Worm (Caenorhabditis elegans) whole organism, mixed stage, embryonic: ENCODE measurements around the gene rpl-11.1.
"Not testable (repeated sequence)": the region's sequence is repeated elsewhere in the genome, so short reads cannot be mapped to it uniquely, and the experiment has no call there.

Experiments
- blmp-1 ChIP-seq: fragments of 150-350 bp; optimal IDR thresholded peaks from 2 replicates; lab custom pipeline; 2014; ENCODE audit warnings: missing biosample characterization, missing genetic modification characterization
- ceh-39 ChIP-seq: fragments of 150-350 bp; optimal IDR thresholded peaks from 2 replicates; lab custom pipeline; 2014; ENCODE audit warnings: missing biosample characterization, missing genetic modification characterization
- cnd-1 ChIP-seq: fragments of 200-800 bp; sonication (Bioruptor generic); optimal IDR thresholded peaks from 2 replicates; lab custom pipeline; 2018; ENCODE audit warnings: mild to moderate bottlenecking, missing genetic modification characterization, missing compliant biosample characterization
- drap-1 ChIP-seq: fragments of 200-800 bp; sonication (Bioruptor generic); optimal IDR thresholded peaks from 3 replicates; lab custom pipeline; 2018; ENCODE audit warnings: mild to moderate bottlenecking, missing genetic modification characterization, missing compliant biosample characterization
- elt-1 ChIP-seq: sonication (generic microtip); optimal IDR thresholded peaks from 2 replicates; lab custom pipeline; 2017; ENCODE audit warnings: missing genetic modification characterization, mild to moderate bottlenecking, missing compliant biosample characterization, antibody characterized with exemption, moderate library complexity, borderline replicate concordance; ENCODE audit not compliant: insufficient read depth
- elt-3 ChIP-seq: fragments of 150-350 bp; optimal IDR thresholded peaks from 2 replicates; lab custom pipeline; 2014; ENCODE audit warnings: missing biosample characterization, missing genetic modification characterization
- hlh-1 ChIP-seq: fragments of 150-350 bp; optimal IDR thresholded peaks from 2 replicates; lab custom pipeline; 2014; ENCODE audit warnings: missing biosample characterization, missing genetic modification reagents, missing genetic modification characterization
- lsy-2 ChIP-seq: fragments of 150-350 bp; optimal IDR thresholded peaks from 2 replicates; lab custom pipeline; 2014; ENCODE audit warnings: missing biosample characterization, missing genetic modification characterization
- mab-5 ChIP-seq: fragments of 150-350 bp; optimal IDR thresholded peaks from 2 replicates; lab custom pipeline; 2014; ENCODE audit warnings: missing biosample characterization, missing genetic modification characterization
- mep-1 ChIP-seq: fragments of 150-350 bp; optimal IDR thresholded peaks from 2 replicates; lab custom pipeline; 2017; ENCODE audit warnings: missing biosample characterization, missing genetic modification reagents, missing genetic modification characterization, inconsistent platforms
- mls-2 ChIP-seq: sonication (generic microtip); optimal IDR thresholded peaks from 2 replicates; lab custom pipeline; 2016; ENCODE audit warnings: mild to moderate bottlenecking, missing genetic modification characterization, moderate library complexity, missing compliant biosample characterization
- nhr-12 ChIP-seq: fragments of 150-350 bp; optimal IDR thresholded peaks from 2 replicates; lab custom pipeline; 2014; ENCODE audit warnings: missing biosample characterization, missing genetic modification characterization
- nhr-2 ChIP-seq: fragments of 150-350 bp; optimal IDR thresholded peaks from 2 replicates; lab custom pipeline; 2014; ENCODE audit warnings: missing biosample characterization, missing genetic modification characterization
- nhr-76 ChIP-seq: sonication (generic microtip); optimal IDR thresholded peaks from 2 replicates; lab custom pipeline; 2017; ENCODE audit warnings: missing biosample characterization, missing genetic modification characterization
- pha-4 ChIP-seq: fragments of 150-350 bp; optimal IDR thresholded peaks from 2 replicates; lab custom pipeline; 2018; ENCODE audit warnings: missing biosample characterization, missing genetic modification reagents, missing genetic modification characterization
- snpc-4 ChIP-seq: fragments of 150-350 bp; optimal IDR thresholded peaks from 2 replicates; lab custom pipeline; 2014; ENCODE audit warnings: missing biosample characterization, missing genetic modification characterization
- sptf-1 ChIP-seq: sonication (generic microtip); optimal IDR thresholded peaks from 2 replicates; lab custom pipeline; 2017; ENCODE audit warnings: mild to moderate bottlenecking, missing genetic modification characterization, moderate library complexity, missing compliant biosample characterization
- tbx-8 ChIP-seq: fragments of 200-800 bp; sonication (Bioruptor generic); optimal IDR thresholded peaks from 2 replicates; lab custom pipeline; 2018; ENCODE audit warnings: mild to moderate bottlenecking, missing genetic modification characterization, moderate library complexity, missing compliant biosample characterization
- unc-120 ChIP-seq: sonication (generic microtip); optimal IDR thresholded peaks from 2 replicates; lab custom pipeline; 2017; ENCODE audit warnings: missing genetic modification characterization, missing compliant biosample characterization; ENCODE audit not compliant: poor library complexity, severe bottlenecking
- unc-39 ChIP-seq: fragments of 150-350 bp; optimal IDR thresholded peaks from 2 replicates; lab custom pipeline; 2014; ENCODE audit warnings: missing biosample characterization, missing genetic modification characterization
- unc-62 ChIP-seq: fragments of 150-350 bp; optimal IDR thresholded peaks from 2 replicates; lab custom pipeline; 2014; ENCODE audit warnings: missing biosample characterization, missing genetic modification reagents, missing genetic modification characterization
- zip-8 ChIP-seq: fragments of 150-350 bp; optimal IDR thresholded peaks from 2 replicates; lab custom pipeline; 2014; ENCODE audit warnings: missing biosample characterization, missing genetic modification characterization
- ztf-11 ChIP-seq: fragments of 150-350 bp; optimal IDR thresholded peaks from 2 replicates; lab custom pipeline; 2014; ENCODE audit warnings: missing biosample characterization, missing genetic modification characterization

rpl-11.1 gene

ce11 chrV:3579795-3580194 is 6.1 kb downstream of the rpl-11.1 start:
- peak; percentile 67 for TF ChIP-seq hlh-1 (tag; lab: Kevin White, UChicago)
- TF ChIP-seq lsy-2, result peak; percentile 6
- TF ChIP-seq mep-1 (tag; lab: Kevin White, UChicago), result no peak
- no peak for TF ChIP-seq ztf-11

- TF ChIP-seq nhr-76 (tag; lab: Kevin White, UChicago), result no peak
- no peak for TF ChIP-seq unc-120 (tag; lab: Kevin White, UChicago)
- TF ChIP-seq cnd-1 (tag; lab: Kevin White, UChicago), result no peak
- no peak for TF ChIP-seq blmp-1 (tag; lab: Kevin White, UChicago)
Observed at ce11 chrV:3579248-3579647, 6.6 kb downstream of the rpl-11.1 start.

ce11 chrV:3578813-3579212 is 7.1 kb downstream of the rpl-11.1 start, which contains the start of gene pygl-1:
Gene pygl-1, plus strand, starts transcription at chrV:3579023.
- TF ChIP-seq unc-120 (tag; lab: Kevin White, UChicago), result no peak
- TF ChIP-seq nhr-2 (tag; lab: Kevin White, UChicago), result no peak
- peak; percentile 85 for TF ChIP-seq lsy-2

ce11 chrV:3575759-3576158 is 10.1 kb downstream of the rpl-11.1 start, which contains the start of gene grl-27:
Gene grl-27, minus strand, starts transcription at chrV:3575859.
- TF ChIP-seq elt-1 (tag; lab: Kevin White, UChicago), result no peak
- no peak for TF ChIP-seq elt-3 (tag; lab: Kevin White, UChicago)
- no peak for TF ChIP-seq cnd-1 (tag; lab: Kevin White, UChicago)
- TF ChIP-seq ceh-39 (tag; lab: Kevin White, UChicago), result no peak
- TF ChIP-seq snpc-4 (tag; lab: Kevin White, UChicago), result no peak
- TF ChIP-seq blmp-1 (tag; lab: Kevin White, UChicago), result no peak
- no peak for TF ChIP-seq ztf-11
- no peak for TF ChIP-seq drap-1 (GFP tag; lab: Kevin White, UChicago)
- no peak for TF ChIP-seq nhr-12 (tag; lab: Kevin White, UChicago)
- TF ChIP-seq mab-5 (tag; lab: Kevin White, UChicago), result no peak

- TF ChIP-seq sptf-1 (tag; lab: Kevin White, UChicago); unc-62; unc-120 (tag; lab: Kevin White, UChicago): not testable (repeated sequence)
Observed at ce11 chrV:3572408-3572807, 13.5 kb downstream of the rpl-11.1 start, which contains the start of gene F40C5.1. Gene F40C5.1, plus strand, starts transcription at chrV:3572708.

- not testable (repeated sequence) for TF ChIP-seq unc-120 (tag; lab: Kevin White, UChicago); zip-8; ceh-39 (tag; lab: Kevin White, UChicago)
Observed at ce11 chrV:3570695-3571094, 15.2 kb downstream of the rpl-11.1 start, which contains the start of gene F40C5.2. Gene F40C5.2, plus strand, starts transcription at chrV:3570995.

- TF ChIP-seq sptf-1 (tag; lab: Kevin White, UChicago); unc-39 (tag; lab: Kevin White, UChicago); tbx-8 (GFP tag; lab: Kevin White, UChicago): not testable (repeated sequence)
Observed at ce11 chrV:3564335-3564734, 21.5 kb downstream of the rpl-11.1 start, which contains the start of gene T24A6.17. Gene T24A6.17, minus strand, starts transcription at chrV:3564435.

ce11 chrV:3562824-3563223 is 23.0 kb downstream of the rpl-11.1 start, which contains the start of gene T24A6.16:
Gene T24A6.16, minus strand, starts transcription at chrV:3562924.
- not testable (repeated sequence) for TF ChIP-seq mls-2 (tag; lab: Kevin White, UChicago); tbx-8 (GFP tag; lab: Kevin White, UChicago); elt-1 (tag; lab: Kevin White, UChicago)

- not testable (repeated sequence) for TF ChIP-seq pha-4 (tag; lab: Kevin White, UChicago); sptf-1 (tag; lab: Kevin White, UChicago); ztf-11
Observed at ce11 chrV:3558744-3559143, 27.1 kb downstream of the rpl-11.1 start, which contains the start of gene T24A6.1. Gene T24A6.1, plus strand, starts transcription at chrV:3559044.
